Fruit fly (Drosophila melanogaster): ENCODE results near the gene VhaAC39-2.
A peak's percentile ranks its signal among the peaks of the same experiment; 100 is the strongest.

The VhaAC39-2 gene

DNA sequence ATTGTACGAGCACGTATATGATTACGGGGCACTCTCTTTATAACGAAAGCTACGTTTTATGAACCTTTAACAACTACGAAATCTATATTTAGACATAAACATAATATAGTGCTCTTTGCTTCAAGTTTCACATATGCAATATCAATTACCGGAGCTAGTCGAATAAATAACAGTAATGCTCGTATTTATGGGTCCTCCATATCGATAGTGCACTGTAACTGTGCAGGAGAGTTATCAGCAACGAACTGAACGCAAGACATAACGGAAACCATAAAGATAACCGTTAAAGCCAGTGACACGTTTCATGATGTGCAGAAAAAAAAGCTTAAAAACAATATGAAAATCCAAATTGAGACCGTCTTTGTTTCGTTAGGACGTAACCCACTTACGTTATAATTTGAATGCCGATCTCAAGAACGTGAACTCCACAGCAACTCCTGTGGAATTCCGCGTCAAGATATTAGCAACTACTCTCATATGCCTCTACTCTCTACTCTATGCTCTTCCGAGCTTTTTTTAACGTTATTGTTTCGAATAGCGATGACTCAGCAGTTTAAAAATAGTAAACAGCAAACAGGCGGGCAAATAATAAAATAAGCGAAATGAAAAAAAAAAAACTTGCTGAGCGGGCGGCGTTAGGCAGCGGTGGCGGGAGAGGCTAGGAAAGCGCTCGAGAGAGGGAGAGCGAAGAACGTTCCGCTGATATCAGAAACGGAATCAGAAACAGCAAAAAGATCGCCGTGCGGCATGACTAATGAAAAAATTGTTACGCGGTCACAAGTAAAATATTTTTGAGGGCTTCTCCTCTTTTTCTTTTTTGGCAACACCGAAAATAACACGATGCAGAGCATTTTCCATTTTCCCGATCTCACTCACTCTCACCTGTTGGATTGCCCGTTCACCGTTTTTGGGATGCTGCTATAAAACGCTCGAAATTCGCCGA is 31.1 kb upstream of the VhaAC39-2 start (continued):
- 0 out of 2 replicates have a peak, but pooled peaks have one; percentile 55 for TF ChIP-seq cas (GFP tag; IDR thresholded peaks at IDR 0.05)
- peak; percentile 84 for TF ChIP-seq CG11456 (GFP tag; IDR thresholded peaks at IDR 0.05)
- peak; percentile 22 for TF ChIP-seq Vsx1 (GFP tag; optimal IDR thresholded peaks at IDR 0.05)
- peak; percentile 61 for TF ChIP-seq odd (GFP tag; optimal IDR thresholded peaks at IDR 0.05)
- TF ChIP-seq Taf1 (GFP tag; IDR thresholded peaks at IDR 0.05), result peak; percentile 59
- peak; percentile 62; the same call in 2 of the 3 replicates for TF ChIP-seq CG7357 (GFP tag; IDR thresholded peaks at IDR 0.05)
- no peak for TF ChIP-seq CG9797 (GFP tag; optimal IDR thresholded peaks at IDR 0.05)
- peak in 1 of 2 experiments; percentile 57 for TF ChIP-seq Eip74EF (GFP tag; optimal IDR thresholded peaks at IDR 0.05)
- peak; percentile 67 for TF ChIP-seq CG14050 (GFP tag; IDR thresholded peaks at IDR 0.05)
- peak; percentile 9 for TF ChIP-seq CG34376 (GFP tag; optimal IDR thresholded peaks at IDR 0.05)
- peak; percentile 88 for TF ChIP-seq lilli (GFP tag; optimal IDR thresholded peaks at IDR 0.05)
- peak; percentile 60 for TF ChIP-seq CG13624 (GFP tag; optimal IDR thresholded peaks at IDR 0.05)
- TF ChIP-seq ap (GFP tag; IDR thresholded peaks at IDR 0.05), result 0 out of 2 replicates have a peak, but pooled peaks have one; percentile 29
- TF ChIP-seq Lhr (GFP tag; optimal IDR thresholded peaks at IDR 0.05), result no peak
- TF ChIP-seq trem (tag; optimal IDR thresholded peaks at IDR 0.05), result peak; percentile 42
- no peak for TF ChIP-seq gfzf (GFP tag; optimal IDR thresholded peaks at IDR 0.05)
- TF ChIP-seq CG15514 (GFP tag; optimal IDR thresholded peaks at IDR 0.05), result peak; percentile 66
- TF ChIP-seq en (GFP tag; optimal IDR thresholded peaks at IDR 0.05), result no peak
- 0 out of 3 replicates have a peak, but pooled peaks have one; percentile 15 for TF ChIP-seq jigr1 (GFP tag; IDR thresholded peaks at IDR 0.05)
- TF ChIP-seq Atf6 (GFP tag; IDR thresholded peaks at IDR 0.05), result peak; percentile 84
- peak; percentile 68 for TF ChIP-seq CG10979 (tag; optimal IDR thresholded peaks at IDR 0.05)
- TF ChIP-seq CG9609 (GFP tag; optimal IDR thresholded peaks at IDR 0.05), result peak; percentile 35
- TF ChIP-seq CG13894 (tag; optimal IDR thresholded peaks at IDR 0.05), result peak; percentile 69
- peak; percentile 66 for TF ChIP-seq CG16863 (GFP tag; optimal IDR thresholded peaks at IDR 0.05)
- no peak for TF ChIP-seq CG16813 (GFP tag; IDR thresholded peaks at IDR 0.05; ENCODE audit: partially characterized antibody)
- no peak for TF ChIP-seq hb (GFP tag; IDR thresholded peaks at IDR 0.05; ENCODE audit: partially characterized antibody)
- no peak for TF ChIP-seq cg (GFP tag; optimal IDR thresholded peaks at IDR 0.05)
- TF ChIP-seq CG10366 (GFP tag; IDR thresholded peaks at IDR 0.05), result peak; percentile 75
- TF ChIP-seq Dp (GFP tag; optimal IDR thresholded peaks at IDR 0.05), result no peak
- TF ChIP-seq Dfd (GFP tag; optimal IDR thresholded peaks at IDR 0.05), result no peak
- TF ChIP-seq Poxn (GFP tag; IDR thresholded peaks at IDR 0.05), result peak; percentile 47; the same call in 1 of the 2 replicates
- no peak for TF ChIP-seq cad (GFP tag; optimal IDR thresholded peaks at IDR 0.05)
- TF ChIP-seq insv (GFP tag; optimal IDR thresholded peaks at IDR 0.05), result peak in 1 of 2 experiments; percentile 15
- TF ChIP-seq run (tag; optimal IDR thresholded peaks at IDR 0.05), result peak; percentile 59
- TF ChIP-seq sens (GFP tag), result peak; percentile 94
- TF ChIP-seq CkIIα-i1 (GFP tag; IDR thresholded peaks at IDR 0.05), result no peak
- peak; percentile 16 for TF ChIP-seq jumu (GFP tag; optimal IDR thresholded peaks at IDR 0.05)
- no peak for TF ChIP-seq Gsc (GFP tag; IDR thresholded peaks at IDR 0.05)
- TF ChIP-seq kah (GFP tag; optimal IDR thresholded peaks at IDR 0.05), result peak; percentile 7
- no peak for TF ChIP-seq Hr39 (optimal IDR thresholded peaks at IDR 0.05)
- TF ChIP-seq CG13287 (GFP tag; IDR thresholded peaks at IDR 0.05; ENCODE audit: partially characterized antibody), result no peak; the same call in 1 of the 2 replicates
- peak; percentile 51 for TF ChIP-seq CG31365 (tag; optimal IDR thresholded peaks at IDR 0.05)
- no peak for TF ChIP-seq bigmax (GFP tag; optimal IDR thresholded peaks at IDR 0.05)
- TF ChIP-seq CG4404 (GFP tag; IDR thresholded peaks at IDR 0.05), result peak; percentile 49; the same call in 1 of the 2 replicates
- peak; percentile 48; the same call in 2 of the 3 replicates for TF ChIP-seq CG11093 (GFP tag; IDR thresholded peaks at IDR 0.05)
- peak; percentile 40; the same call in 1 of the 2 replicates for TF ChIP-seq gsb (GFP tag; IDR thresholded peaks at IDR 0.05)
- TF ChIP-seq grau (tag; optimal IDR thresholded peaks at IDR 0.05), result peak; percentile 98
- 0 out of 3 replicates have a peak, but pooled peaks have one; percentile 14 for TF ChIP-seq croc (GFP tag; conservative IDR thresholded peaks at IDR 0.05)

All from whole organism, embryonic.